Fruit fly (Drosophila melanogaster) whole organism, embryonic: ENCODE data around the gene CG14958.

Experiments
- B-H2 ChIP-seq: fragments of 200-800 bp; sonication (Bioruptor generic); optimal IDR thresholded peaks from 2 replicates; lab custom pipeline; 2018; ENCODE audit warnings: missing biosample characterization, mild to moderate bottlenecking, missing genetic modification characterization
- C15 ChIP-seq: fragments of 200-800 bp; sonication (Bioruptor generic); IDR thresholded peaks from 3 replicates; pipeline ENCODE4 v1.3.6; 2022; ENCODE audit warnings: missing biosample characterization, missing genetic modification characterization
- CG10274 ChIP-seq: fragments of 200-800 bp; sonication (Bioruptor generic); optimal IDR thresholded peaks from 3 replicates; lab custom pipeline; 2017; ENCODE audit warnings: missing biosample characterization, mild to moderate bottlenecking, missing genetic modification characterization
- CG11456 ChIP-seq: fragments of 200-800 bp; sonication (Bioruptor generic); IDR thresholded peaks from 3 replicates; pipeline ENCODE4 v1.3.6; 2022; ENCODE audit warnings: missing biosample characterization, missing genetic modification characterization
- CG14710 ChIP-seq: fragments of 200-800 bp; sonication (Bioruptor generic); optimal IDR thresholded peaks from 3 replicates; lab custom pipeline; 2019; ENCODE audit warnings: missing biosample characterization, mild to moderate bottlenecking, missing genetic modification characterization, moderate library complexity
- CG15479 ChIP-seq: fragments of 200-800 bp; sonication (Bioruptor generic); optimal IDR thresholded peaks from 3 replicates; lab custom pipeline; 2019; ENCODE audit warnings: missing biosample characterization, mild to moderate bottlenecking, missing genetic modification characterization, moderate library complexity
- CG15514 ChIP-seq: fragments of 200-800 bp; sonication (Bioruptor generic); optimal IDR thresholded peaks from 3 replicates; lab custom pipeline; 2017; ENCODE audit warnings: missing biosample characterization, missing genetic modification characterization, mild to moderate bottlenecking, moderate library complexity, missing genetic modification reagents
- CG1602 ChIP-seq: fragments of 200-800 bp; sonication (Bioruptor generic); optimal IDR thresholded peaks from 3 replicates; lab custom pipeline; 2016; ENCODE audit warnings: missing biosample characterization, missing genetic modification characterization
- CG17802 ChIP-seq: fragments of 200-800 bp; sonication (Bioruptor generic); optimal IDR thresholded peaks from 2 replicates; lab custom pipeline; 2018; ENCODE audit warnings: missing biosample characterization, mild to moderate bottlenecking, missing genetic modification characterization, moderate library complexity
- CG18599 ChIP-seq: fragments of 200-800 bp; sonication (Bioruptor generic); optimal IDR thresholded peaks from 3 replicates; lab custom pipeline; 2017; ENCODE audit warnings: missing biosample characterization, missing genetic modification characterization, mild to moderate bottlenecking, moderate library complexity, missing genetic modification reagents
- CG18764 ChIP-seq: fragments of 200-800 bp; sonication (Bioruptor generic); optimal IDR thresholded peaks from 3 replicates; lab custom pipeline; 2016; ENCODE audit warnings: missing biosample characterization, missing genetic modification characterization
- CG31224 ChIP-seq: fragments of 200-800 bp; sonication (Bioruptor generic); IDR thresholded peaks from 2 replicates; pipeline ENCODE4 v1.3.6; 2022; ENCODE audit warnings: missing biosample characterization, missing genetic modification characterization
- CG3163 ChIP-seq: fragments of 200-800 bp; sonication (Bioruptor generic); optimal IDR thresholded peaks from 3 replicates; lab custom pipeline; 2016; ENCODE audit warnings: missing biosample characterization, missing genetic modification characterization
- CG32767 ChIP-seq: fragments of 200-800 bp; sonication (Bioruptor generic); IDR thresholded peaks from 2 replicates; pipeline ENCODE4 v1.3.6; 2022; ENCODE audit warnings: missing biosample characterization, missing genetic modification characterization
- CG4328 ChIP-seq: fragments of 200-800 bp; sonication (Bioruptor generic); optimal IDR thresholded peaks from 3 replicates; lab custom pipeline; 2017; ENCODE audit warnings: missing biosample characterization, missing genetic modification reagents, missing genetic modification characterization
- CG6254 ChIP-seq: fragments of 200-800 bp; sonication (Bioruptor generic); optimal IDR thresholded peaks from 3 replicates; lab custom pipeline; 2017; ENCODE audit warnings: mild to moderate bottlenecking, missing biosample characterization, missing genetic modification reagents, missing genetic modification characterization
- CG6765 ChIP-seq: fragments of 200-800 bp; sonication (Bioruptor generic); optimal IDR thresholded peaks from 3 replicates; lab custom pipeline; 2017; ENCODE audit warnings: missing biosample characterization, mild to moderate bottlenecking, missing genetic modification characterization
- CG7928 ChIP-seq: fragments of 200-800 bp; sonication (Bioruptor generic); optimal IDR thresholded peaks from 2 replicates; lab custom pipeline; 2017; ENCODE audit warnings: missing biosample characterization, mild to moderate bottlenecking, missing genetic modification characterization
- CG9797 ChIP-seq: fragments of 200-800 bp; sonication (Bioruptor generic); optimal IDR thresholded peaks from 3 replicates; lab custom pipeline; 2018; ENCODE audit warnings: missing biosample characterization, mild to moderate bottlenecking, missing genetic modification characterization
- CG9876 ChIP-seq: fragments of 200-800 bp; sonication (Bioruptor generic); optimal IDR thresholded peaks from 2 replicates; lab custom pipeline; 2016; ENCODE audit warnings: missing biosample characterization, missing genetic modification characterization
- CrebB ChIP-seq: fragments of 200-800 bp; sonication (Bioruptor generic); optimal IDR thresholded peaks from 3 replicates; lab custom pipeline; 2018; ENCODE audit warnings: missing biosample characterization, mild to moderate bottlenecking, missing genetic modification characterization
- Dll ChIP-seq: fragments of 200-800 bp; sonication (Bioruptor generic); IDR thresholded peaks from 4 replicates; pipeline ENCODE4 v1.3.6; 2022; ENCODE audit warnings: missing biosample characterization, missing genetic modification characterization; ENCODE audit not compliant: partially characterized antibody
- E2f2 ChIP-seq: fragments of 200-800 bp; sonication (Bioruptor generic); IDR thresholded peaks from 2 replicates; pipeline ENCODE4 v1.3.6; 2022; ENCODE audit warnings: missing biosample characterization, missing genetic modification characterization
- HLHmδ ChIP-seq: fragments of 200-800 bp; sonication (Bioruptor generic); optimal IDR thresholded peaks from 2 replicates; lab custom pipeline; 2018; ENCODE audit warnings: missing biosample characterization, mild to moderate bottlenecking, missing genetic modification characterization, moderate library complexity
- HmgD ChIP-seq: fragments of 200-800 bp; sonication (Bioruptor generic); optimal IDR thresholded peaks from 3 replicates; lab custom pipeline; 2016; ENCODE audit warnings: missing biosample characterization, missing genetic modification characterization
- Hmr ChIP-seq: fragments of 200-800 bp; sonication (Bioruptor generic); optimal IDR thresholded peaks from 3 replicates; lab custom pipeline; 2017; ENCODE audit warnings: mild to moderate bottlenecking, missing biosample characterization, missing genetic modification reagents, missing genetic modification characterization
- Lim3 ChIP-seq: fragments of 200-800 bp; sonication (Bioruptor generic); IDR thresholded peaks from 2 replicates; pipeline ENCODE4 v1.3.6; 2022; ENCODE audit warnings: missing biosample characterization, missing genetic modification characterization
- Myb ChIP-seq: fragments of 200-800 bp; sonication (Bioruptor generic); optimal IDR thresholded peaks from 2 replicates; lab custom pipeline; 2016; ENCODE audit warnings: missing biosample characterization, missing genetic modification characterization
- Nf-YB ChIP-seq: fragments of 200-800 bp; sonication (Bioruptor generic); optimal IDR thresholded peaks from 3 replicates; lab custom pipeline; 2019; ENCODE audit warnings: missing biosample characterization, mild to moderate bottlenecking, missing genetic modification characterization, moderate library complexity
- az2 ChIP-seq: fragments of 200-800 bp; sonication (Bioruptor generic); optimal IDR thresholded peaks from 3 replicates; lab custom pipeline; 2016; ENCODE audit warnings: missing biosample characterization, missing genetic modification characterization
- ewg ChIP-seq: fragments of 200-800 bp; sonication (Bioruptor generic); optimal IDR thresholded peaks from 3 replicates; lab custom pipeline; 2017; ENCODE audit warnings: mild to moderate bottlenecking, missing biosample characterization, missing genetic modification reagents, missing genetic modification characterization
- jing ChIP-seq: fragments of 200-800 bp; sonication (Bioruptor generic); optimal IDR thresholded peaks from 2 replicates; lab custom pipeline; 2018; ENCODE audit warnings: missing biosample characterization, mild to moderate bottlenecking, missing genetic modification characterization
- lmd ChIP-seq: fragments of 200-800 bp; sonication (Bioruptor generic); IDR thresholded peaks from 2 replicates; pipeline ENCODE4 v1.3.6; 2022; ENCODE audit warnings: missing biosample characterization, missing genetic modification characterization
- maf-S ChIP-seq: fragments of 200-800 bp; sonication (Bioruptor generic); optimal IDR thresholded peaks from 2 replicates; lab custom pipeline; 2016; ENCODE audit warnings: missing biosample characterization, missing genetic modification characterization
- phol ChIP-seq: fragments of 200-800 bp; sonication (Bioruptor generic); optimal IDR thresholded peaks from 3 replicates; lab custom pipeline; 2018; ENCODE audit warnings: missing biosample characterization, mild to moderate bottlenecking, missing genetic modification characterization, moderate library complexity
- pzg ChIP-seq: fragments of 200-800 bp; sonication (Bioruptor generic); optimal IDR thresholded peaks from 3 replicates; lab custom pipeline; 2018; ENCODE audit warnings: missing biosample characterization, mild to moderate bottlenecking, missing genetic modification characterization, moderate library complexity
- repo ChIP-seq: fragments of 200-800 bp; sonication (Bioruptor generic); optimal IDR thresholded peaks from 2 replicates; lab custom pipeline; 2016; ENCODE audit warnings: missing biosample characterization, missing genetic modification characterization
- scrt ChIP-seq: fragments of 200-800 bp; sonication (Bioruptor generic); optimal IDR thresholded peaks from 2 replicates; lab custom pipeline; 2018; ENCODE audit warnings: missing biosample characterization, mild to moderate bottlenecking, missing genetic modification characterization, moderate library complexity
- sens ChIP-seq: fragments of 200-800 bp; sonication (Bioruptor generic); peaks from one replicate; lab custom pipeline; 2016; ENCODE audit warnings: missing biosample characterization, missing genetic modification characterization
- ssp ChIP-seq: fragments of 200-800 bp; sonication (Bioruptor generic); IDR thresholded peaks from 2 replicates; pipeline ENCODE4 v1.3.6; 2022; ENCODE audit warnings: missing biosample characterization, missing genetic modification characterization
- tll ChIP-seq, 2 experiments: fragments of 200-800 bp in 1 of 2; fragments of >200 bp in 1 of 2; sonication (Bioruptor generic) in 1 of 2; optimal IDR thresholded peaks; 2 replicates each; lab custom pipeline; 2017 to 2019; ENCODE audit warnings: missing biosample characterization in 2 of 2, missing genetic modification characterization in 2 of 2, mild to moderate bottlenecking in 1 of 2, moderate library complexity in 1 of 2
- usp ChIP-seq: fragments of >200 bp; optimal IDR thresholded peaks from 2 replicates; lab custom pipeline; 2017; ENCODE audit warnings: missing biosample characterization, missing genetic modification characterization

Gene CG14958

DNA sequence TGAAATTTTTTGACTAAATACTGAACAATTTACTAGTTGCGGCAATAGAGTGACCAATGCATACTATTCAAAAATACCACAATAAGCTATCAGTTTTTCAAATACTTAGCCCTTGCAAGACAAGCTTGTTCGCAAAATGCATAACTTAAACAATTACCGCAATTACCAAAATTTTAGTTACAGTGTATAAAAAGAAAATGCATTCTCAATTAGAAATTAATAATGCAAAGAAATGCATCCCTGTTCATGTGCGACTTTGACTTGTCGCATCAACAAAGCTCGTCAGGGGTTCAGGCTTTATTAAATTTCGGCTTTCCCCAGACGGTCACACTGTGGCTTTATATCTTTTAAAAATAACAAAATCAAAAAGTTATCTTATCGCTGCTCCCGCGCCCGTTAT, 29.1 kb downstream of the CG14958 start, which contains the start of the genes hob and nSMase (continued):
- TF ChIP-seq CG9797 (GFP tag; lab: Kevin White, UChicago) (peak; percentile 83), CG18764 (GFP tag; lab: Kevin White, UChicago) (no peak), CG10274 (GFP tag; lab: Kevin White, UChicago) (no peak), CG4328 (no peak), CrebB (tag; lab: Kevin White, UChicago) (no peak), Hmr (no peak), az2 (no peak), phol (tag; lab: Kevin White, UChicago) (peak; percentile 55), CG18599 (GFP tag; lab: Kevin White, UChicago) (no peak), CG15514 (GFP tag; lab: Kevin White, UChicago) (peak; percentile 72), sens (GFP tag; lab: Kevin White, UChicago) (no peak), pzg (GFP tag; lab: Kevin White, UChicago) (peak; percentile 84), CG3163 (GFP tag; lab: Kevin White, UChicago) (no peak), CG32767 (GFP tag; lab: Robert Waterston, UW) (no peak), usp (no peak), CG1602 (no peak), ssp (GFP tag; lab: Robert Waterston, UW) (no peak), Dll (GFP tag; lab: Robert Waterston, UW) (no peak), CG31224 (no peak), Nf-YB (GFP tag; lab: Kevin White, UChicago) (no peak), CG14710 (peak; percentile 61), C15 (GFP tag; lab: Robert Waterston, UW) (no peak), CG11456 (GFP tag; lab: Robert Waterston, UW) (no peak), maf-S (GFP tag; lab: Kevin White, UChicago) (no peak), jing (no peak), CG6765 (no peak), tll (GFP tag; optimal IDR thresholded peaks at IDR 0.05; lab: Kevin White, UChicago) (no peak), CG9876 (GFP tag; lab: Kevin White, UChicago) (no peak), HmgD (GFP tag; lab: Kevin White, UChicago) (no peak), Lim3 (GFP tag; lab: Robert Waterston, UW) (no peak), E2f2 (peak; percentile 61; the same call in 1 of the 2 replicates), B-H2 (GFP tag; lab: Kevin White, UChicago) (no peak), repo (GFP tag; lab: Kevin White, UChicago) (no peak), Myb (GFP tag; lab: Kevin White, UChicago) (peak; percentile 73), CG7928 (GFP tag; lab: Kevin White, UChicago) (peak; percentile 86), ewg (GFP tag; lab: Kevin White, UChicago) (no peak), CG15479 (no peak), lmd (GFP tag; lab: Robert Waterston, UW) (no peak), CG17802 (tag; lab: Kevin White, UChicago) (no peak), CG6254 (no peak), HLHmδ (no peak), scrt (no peak)
